Fruit fly (Drosophila melanogaster) whole organism, embryonic: ENCODE measurements around the gene RfC3.

Experiments used
- B-H2 ChIP-seq: fragments of 200-800 bp; sonication (Bioruptor generic); optimal IDR thresholded peaks from 2 replicates; lab custom pipeline; 2018; ENCODE audit warnings: missing biosample characterization, mild to moderate bottlenecking, missing genetic modification characterization
- CG10366 ChIP-seq: fragments of 200-800 bp; sonication (Bioruptor generic); IDR thresholded peaks from 2 replicates; pipeline ENCODE4 v1.3.6; 2022; ENCODE audit warnings: missing biosample characterization, missing genetic modification characterization
- CG11695 ChIP-seq: fragments of 200-800 bp; sonication (Bioruptor generic); IDR thresholded peaks from 3 replicates; pipeline ENCODE4 v1.3.6; 2022; ENCODE audit warnings: missing biosample characterization, missing genetic modification characterization
- CG12155 ChIP-seq: fragments of 200-800 bp; sonication (Bioruptor generic); optimal IDR thresholded peaks from 3 replicates; lab custom pipeline; 2016; ENCODE audit warnings: missing biosample characterization, missing genetic modification characterization
- CG12299 ChIP-seq: fragments of 200-800 bp; sonication (Bioruptor generic); optimal IDR thresholded peaks from 2 replicates; lab custom pipeline; 2018; ENCODE audit warnings: missing biosample characterization, mild to moderate bottlenecking, missing genetic modification characterization
- CG14050 ChIP-seq: fragments of 200-800 bp; sonication (Bioruptor generic); IDR thresholded peaks from 3 replicates; pipeline ENCODE4 v1.3.6; 2022; ENCODE audit warnings: missing biosample characterization, missing genetic modification characterization
- CG14667 ChIP-seq: fragments of 200-800 bp; sonication (Bioruptor generic); IDR thresholded peaks from 2 replicates; pipeline ENCODE4 v1.3.6; 2022; ENCODE audit warnings: missing biosample characterization, missing genetic modification characterization
- CG15073 ChIP-seq: fragments of 200-800 bp; sonication (Bioruptor generic); optimal IDR thresholded peaks from 2 replicates; lab custom pipeline; 2016; ENCODE audit warnings: missing biosample characterization, missing genetic modification characterization
- CG15696 ChIP-seq: fragments of 200-800 bp; sonication (Bioruptor generic); optimal IDR thresholded peaks from 2 replicates; lab custom pipeline; 2019; ENCODE audit warnings: missing biosample characterization, mild to moderate bottlenecking, missing genetic modification characterization, moderate library complexity
- CG16779 ChIP-seq: fragments of 200-800 bp; sonication (Bioruptor generic); IDR thresholded peaks from 2 replicates; pipeline ENCODE4 v1.3.6; 2022; ENCODE audit warnings: missing biosample characterization, missing genetic modification characterization
- CG17802 ChIP-seq: fragments of 200-800 bp; sonication (Bioruptor generic); optimal IDR thresholded peaks from 2 replicates; lab custom pipeline; 2018; ENCODE audit warnings: missing biosample characterization, mild to moderate bottlenecking, missing genetic modification characterization, moderate library complexity
- CG18764 ChIP-seq: fragments of 200-800 bp; sonication (Bioruptor generic); optimal IDR thresholded peaks from 3 replicates; lab custom pipeline; 2016; ENCODE audit warnings: missing biosample characterization, missing genetic modification characterization
- CG2889 ChIP-seq: fragments of 200-800 bp; sonication (Bioruptor generic); IDR thresholded peaks from 3 replicates; pipeline ENCODE4 v1.3.6; 2022; ENCODE audit warnings: missing biosample characterization, missing genetic modification characterization
- CG31224 ChIP-seq: fragments of 200-800 bp; sonication (Bioruptor generic); IDR thresholded peaks from 2 replicates; pipeline ENCODE4 v1.3.6; 2022; ENCODE audit warnings: missing biosample characterization, missing genetic modification characterization
- CG34422 ChIP-seq: fragments of 200-800 bp; sonication (Bioruptor generic); IDR thresholded peaks from 3 replicates; pipeline ENCODE4 v1.3.6; 2022; ENCODE audit warnings: missing biosample characterization, missing genetic modification characterization
- CG3847 ChIP-seq: fragments of 200-800 bp; sonication (Bioruptor generic); IDR thresholded peaks from 2 replicates; pipeline ENCODE4 v1.3.6; 2022; ENCODE audit warnings: missing biosample characterization, missing genetic modification characterization
- CG4617 ChIP-seq: fragments of 200-800 bp; sonication (Bioruptor generic); optimal IDR thresholded peaks from 3 replicates; lab custom pipeline; 2016; ENCODE audit warnings: missing biosample characterization, missing genetic modification characterization, borderline replicate concordance
- CG6175 ChIP-seq: fragments of 200-800 bp; sonication (Bioruptor generic); IDR thresholded peaks from 3 replicates; pipeline ENCODE4 v1.3.6; 2022; ENCODE audit warnings: missing biosample characterization, missing genetic modification characterization
- CG7556 ChIP-seq: fragments of 200-800 bp; sonication (Bioruptor generic); optimal IDR thresholded peaks from 2 replicates; lab custom pipeline; 2017; ENCODE audit warnings: missing biosample characterization, mild to moderate bottlenecking, missing genetic modification characterization
- CG7987 ChIP-seq: fragments of 200-800 bp; sonication (Bioruptor generic); optimal IDR thresholded peaks from 2 replicates; lab custom pipeline; 2018; ENCODE audit warnings: missing biosample characterization, mild to moderate bottlenecking, missing genetic modification characterization, moderate library complexity
- CG9215 ChIP-seq: fragments of 200-800 bp; sonication (Bioruptor generic); IDR thresholded peaks from 2 replicates; pipeline ENCODE4 v1.3.6; 2022; ENCODE audit warnings: missing biosample characterization, missing genetic modification characterization
- CTCF ChIP-seq: fragments of 200-800 bp; sonication (Bioruptor generic); optimal IDR thresholded peaks from 2 replicates; lab custom pipeline; 2017; ENCODE audit warnings: missing biosample characterization, mild to moderate bottlenecking, missing genetic modification characterization, moderate library complexity
- Dp ChIP-seq: fragments of 200-800 bp; sonication (Bioruptor generic); optimal IDR thresholded peaks from 2 replicates; lab custom pipeline; 2018; ENCODE audit warnings: missing biosample characterization, mild to moderate bottlenecking, missing genetic modification characterization, moderate library complexity
- Fer1 ChIP-seq: fragments of 200-800 bp; sonication (Bioruptor generic); optimal IDR thresholded peaks from 2 replicates; lab custom pipeline; 2017; ENCODE audit warnings: missing biosample characterization, mild to moderate bottlenecking, missing genetic modification characterization
- Hey ChIP-seq: fragments of 200-800 bp; sonication (Bioruptor generic); optimal IDR thresholded peaks from 3 replicates; lab custom pipeline; 2018; ENCODE audit warnings: missing biosample characterization, mild to moderate bottlenecking, missing genetic modification characterization
- Lim3 ChIP-seq: fragments of 200-800 bp; sonication (Bioruptor generic); IDR thresholded peaks from 2 replicates; pipeline ENCODE4 v1.3.6; 2022; ENCODE audit warnings: missing biosample characterization, missing genetic modification characterization
- MESR4 ChIP-seq: fragments of 200-800 bp; sonication (Bioruptor generic); optimal IDR thresholded peaks from 2 replicates; lab custom pipeline; 2018; ENCODE audit warnings: missing biosample characterization, mild to moderate bottlenecking, missing genetic modification characterization, moderate library complexity
- NFAT ChIP-seq: fragments of 200-800 bp; sonication (Bioruptor generic); IDR thresholded peaks from 2 replicates; pipeline ENCODE4 v1.3.6; 2022; ENCODE audit warnings: missing biosample characterization, missing genetic modification characterization
- Neu2 ChIP-seq: fragments of 200-800 bp; sonication (Bioruptor generic); optimal IDR thresholded peaks from 3 replicates; lab custom pipeline; 2016; ENCODE audit warnings: missing biosample characterization, missing genetic modification characterization, borderline replicate concordance
- Nf-YA ChIP-seq: fragments of 200-800 bp; sonication (Bioruptor generic); IDR thresholded peaks from 2 replicates; pipeline ENCODE4 v1.3.6; 2022; ENCODE audit warnings: missing biosample characterization, missing genetic modification characterization
- Rfx ChIP-seq: fragments of 200-800 bp; sonication (Bioruptor generic); IDR thresholded peaks from 2 replicates; pipeline ENCODE4 v1.3.6; 2022; ENCODE audit warnings: missing biosample characterization, missing genetic modification characterization
- Sin3A ChIP-seq: fragments of >200 bp; optimal IDR thresholded peaks from 2 replicates; lab custom pipeline; 2018
- Tbp ChIP-seq: fragments of >200 bp; optimal IDR thresholded peaks from 2 replicates; lab custom pipeline; 2018; ENCODE audit warnings: missing biosample characterization, missing genetic modification characterization
- YL-1 ChIP-seq: fragments of 200-800 bp; sonication (Bioruptor generic); optimal IDR thresholded peaks from 3 replicates; lab custom pipeline; 2017; ENCODE audit warnings: missing biosample characterization, mild to moderate bottlenecking, missing genetic modification characterization
- ac ChIP-seq: fragments of 200-800 bp; sonication (Bioruptor generic); optimal IDR thresholded peaks from 3 replicates; lab custom pipeline; 2017; ENCODE audit warnings: missing biosample characterization, mild to moderate bottlenecking, missing genetic modification characterization
- ash1 ChIP-seq: fragments of 200-800 bp; sonication (Bioruptor generic); optimal IDR thresholded peaks from 2 replicates; lab custom pipeline; 2018; ENCODE audit warnings: missing biosample characterization, mild to moderate bottlenecking, missing genetic modification characterization
- bowl ChIP-seq: fragments of 200-800 bp; sonication (Bioruptor generic); IDR thresholded peaks from 2 replicates; pipeline ENCODE4 v1.3.6; 2022; ENCODE audit warnings: missing biosample characterization, missing genetic modification characterization
- chn ChIP-seq: fragments of 200-800 bp; sonication (Bioruptor generic); optimal IDR thresholded peaks from 2 replicates; lab custom pipeline; 2016; ENCODE audit warnings: missing biosample characterization, missing genetic modification characterization
- crol ChIP-seq: fragments of 200-800 bp; sonication (Bioruptor generic); IDR thresholded peaks from 2 replicates; pipeline ENCODE4 v1.3.6; 2022; ENCODE audit warnings: missing biosample characterization, missing genetic modification characterization
- cwo ChIP-seq: fragments of 200-800 bp; sonication (Bioruptor generic); optimal IDR thresholded peaks from 3 replicates; lab custom pipeline; 2017; ENCODE audit warnings: missing biosample characterization, missing genetic modification characterization, mild to moderate bottlenecking, moderate library complexity, missing genetic modification reagents
- ems ChIP-seq: fragments of 200-800 bp; sonication (Bioruptor generic); optimal IDR thresholded peaks from 3 replicates; lab custom pipeline; 2016; ENCODE audit warnings: missing biosample characterization, missing genetic modification characterization
- ftz-f1 ChIP-seq: fragments of 200-800 bp; sonication (Bioruptor generic); optimal IDR thresholded peaks from 2 replicates; lab custom pipeline; 2016; ENCODE audit warnings: missing biosample characterization, missing genetic modification characterization
- gro ChIP-seq: fragments of 200-800 bp; sonication (Bioruptor generic); optimal IDR thresholded peaks from 2 replicates; lab custom pipeline; 2016; ENCODE audit warnings: missing biosample characterization, missing genetic modification characterization
- gt ChIP-seq: fragments of 200-800 bp; sonication (Bioruptor generic); IDR thresholded peaks from 2 replicates; pipeline ENCODE4 v1.3.6; 2022; ENCODE audit warnings: missing biosample characterization, missing genetic modification characterization
- kah ChIP-seq: fragments of 200-800 bp; sonication (Bioruptor generic); optimal IDR thresholded peaks from 2 replicates; lab custom pipeline; 2018; ENCODE audit warnings: missing biosample characterization, mild to moderate bottlenecking, missing genetic modification characterization
- lov ChIP-seq, 2 experiments: fragments of 200-800 bp in 1 of 2; fragments of >200 bp in 1 of 2; sonication (Bioruptor generic) in 1 of 2; IDR thresholded peaks in 1 of 2; optimal IDR thresholded peaks in 1 of 2; 2 replicates in 1 of 2; 3 replicates in 1 of 2; pipeline versions ENCODE4 v1.3.6 to Lab custom; 2017 to 2022; ENCODE audit warnings: missing biosample characterization in 1 of 2, missing genetic modification characterization in 1 of 2
- pfk ChIP-seq: fragments of 200-800 bp; sonication (Bioruptor generic); optimal IDR thresholded peaks from 2 replicates; lab custom pipeline; 2018; ENCODE audit warnings: missing biosample characterization, mild to moderate bottlenecking, missing genetic modification characterization, moderate library complexity
- prd ChIP-seq, 3 experiments: fragments of >200 bp in 2 of 3; fragments of 200-800 bp in 1 of 3; sonication (Bioruptor generic) in 1 of 3; optimal IDR thresholded peaks in 2 of 3; IDR thresholded peaks in 1 of 3; 2 replicates in 2 of 3; 3 replicates in 1 of 3; pipeline versions ENCODE4 v1.3.6 to Lab custom; 2017 to 2022; ENCODE audit warnings: missing biosample characterization in 1 of 3, missing genetic modification characterization in 1 of 3
- sna ChIP-seq: fragments of 200-800 bp; sonication (Bioruptor generic); IDR thresholded peaks from 2 replicates; pipeline ENCODE4 v1.3.6; 2022; ENCODE audit warnings: missing biosample characterization, missing genetic modification characterization; ENCODE audit not compliant: partially characterized antibody
- zfh1 ChIP-seq: fragments of 200-800 bp; sonication (Bioruptor generic); IDR thresholded peaks from 3 replicates; pipeline ENCODE4 v1.3.6; 2022; ENCODE audit warnings: missing biosample characterization, missing genetic modification characterization
- zfh2 ChIP-seq: fragments of 200-800 bp; sonication (Bioruptor generic); optimal IDR thresholded peaks from 2 replicates; lab custom pipeline; 2016; ENCODE audit warnings: missing biosample characterization, missing genetic modification characterization

RfC3 gene

DNA sequence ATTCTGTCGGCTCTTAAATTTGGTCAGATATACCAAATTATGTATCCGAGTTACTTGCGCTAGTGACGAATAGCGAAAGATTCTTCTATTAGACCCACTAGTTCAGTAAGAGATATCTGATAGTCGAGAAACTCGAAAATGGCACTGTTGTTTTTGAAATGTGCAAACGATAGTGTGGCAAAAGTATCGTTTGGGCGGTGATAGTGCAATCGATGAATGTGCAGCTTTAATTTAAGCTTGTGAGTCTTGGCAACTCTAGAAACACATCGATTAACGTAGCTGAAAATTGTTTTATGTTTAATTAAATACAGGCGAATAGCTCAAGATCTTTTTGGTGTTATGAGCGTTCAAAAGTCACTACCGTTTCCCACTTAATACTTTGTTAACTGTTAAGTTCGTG is 18.3 kb downstream of the RfC3 start, which contains the start of gene STUB1 (continued):
- TF ChIP-seq CTCF (GFP tag; lab: Kevin White, UChicago), result no peak
- TF ChIP-seq Fer1 (GFP tag; lab: Kevin White, UChicago), result peak; percentile 26
- no peak for TF ChIP-seq CG31224 (GFP tag; lab: Robert Waterston, UW)
- no peak for TF ChIP-seq crol (GFP tag; lab: Robert Waterston, UW)
- TF ChIP-seq bowl, result no peak
- no peak for TF ChIP-seq CG9215 (GFP tag; lab: Robert Waterston, UW)
- no peak for TF ChIP-seq Hey (tag; lab: Kevin White, UChicago)
- no peak for TF ChIP-seq gt
- TF ChIP-seq CG11695 (GFP tag; lab: Robert Waterston, UW), result no peak
- TF ChIP-seq sna (GFP tag; lab: Robert Waterston, UW), result peak; percentile 96
- no peak for TF ChIP-seq CG10366 (GFP tag; lab: Robert Waterston, UW)
- no peak for TF ChIP-seq CG18764
- TF ChIP-seq CG4617 (GFP tag; lab: Kevin White, UChicago), result peak; percentile 74
- no peak for TF ChIP-seq Lim3 (GFP tag; lab: Robert Waterston, UW)
- no peak for TF ChIP-seq CG12299 (tag; lab: Kevin White, UChicago)
- no peak for TF ChIP-seq prd (optimal IDR thresholded peaks at IDR 0.05; lab: Kevin White, UChicago)
- TF ChIP-seq prd (GFP tag; IDR thresholded peaks at IDR 0.05; lab: Robert Waterston, UW), result no peak
- peak; percentile 57 for TF ChIP-seq zfh2 (GFP tag; lab: Kevin White, UChicago)
- TF ChIP-seq CG16779 (GFP tag; lab: Robert Waterston, UW), result no peak
- no peak for TF ChIP-seq ftz-f1
- TF ChIP-seq ems, result no peak
- no peak for TF ChIP-seq Neu2
- TF ChIP-seq Tbp, result no peak
- TF ChIP-seq Rfx (GFP tag; lab: Robert Waterston, UW), result peak; percentile 61
- no peak for TF ChIP-seq CG7556 (GFP tag; lab: Kevin White, UChicago)
- TF ChIP-seq MESR4 (GFP tag; lab: Kevin White, UChicago), result peak; percentile 46
- TF ChIP-seq CG34422 (GFP tag; lab: Robert Waterston, UW), result no peak
- no peak for TF ChIP-seq CG15696 (tag; lab: Kevin White, UChicago)
- no peak for TF ChIP-seq ac (GFP tag; lab: Kevin White, UChicago)
- no peak for TF ChIP-seq ash1 (GFP tag; lab: Kevin White, UChicago)
- TF ChIP-seq zfh1 (GFP tag; lab: Robert Waterston, UW), result no peak
- peak; percentile 57 for TF ChIP-seq CG3847
- TF ChIP-seq NFAT (GFP tag; lab: Robert Waterston, UW), result no peak; the same call in 1 of the 2 replicates
- peak; percentile 43 for TF ChIP-seq YL-1 (GFP tag; lab: Kevin White, UChicago)
- TF ChIP-seq lov (optimal IDR thresholded peaks at IDR 0.05; lab: Kevin White, UChicago), result no peak
- TF ChIP-seq lov (GFP tag; IDR thresholded peaks at IDR 0.05; lab: Robert Waterston, UW), result no peak
- peak; percentile 50 for TF ChIP-seq pfk (GFP tag; lab: Kevin White, UChicago)
- TF ChIP-seq CG7987, result no peak
- no peak for TF ChIP-seq CG12155 (GFP tag; lab: Kevin White, UChicago)
- TF ChIP-seq CG17802 (tag; lab: Kevin White, UChicago), result no peak
- no peak for TF ChIP-seq CG14667 (GFP tag; lab: Robert Waterston, UW)
- peak; percentile 52 for TF ChIP-seq B-H2
- TF ChIP-seq CG2889 (GFP tag; lab: Robert Waterston, UW), result no peak
- TF ChIP-seq Dp (GFP tag; lab: Kevin White, UChicago), result peak; percentile 81
- TF ChIP-seq cwo (GFP tag; lab: Kevin White, UChicago), result no peak
- TF ChIP-seq Sin3A (lab: Kevin White, UChicago), result peak; percentile 7
- no peak for TF ChIP-seq CG14050 (GFP tag; lab: Robert Waterston, UW)
- TF ChIP-seq Nf-YA (GFP tag; lab: Robert Waterston, UW), result no peak
- TF ChIP-seq kah (GFP tag; lab: Kevin White, UChicago), result no peak
- TF ChIP-seq CG15073 (GFP tag; lab: Kevin White, UChicago), result no peak
- peak; percentile 15 for TF ChIP-seq chn (GFP tag; lab: Kevin White, UChicago)
- peak; percentile 30 for TF ChIP-seq gro (GFP tag; lab: Kevin White, UChicago)
- no peak for TF ChIP-seq CG6175 (GFP tag; lab: Robert Waterston, UW)
